Fruit fly (Drosophila melanogaster) whole organism, pupa: ENCODE measurements around the gene ppk17.

Source experiments
- CG10348 ChIP-seq: fragments of 200-800 bp; sonication (Bioruptor generic); IDR thresholded peaks from 2 replicates; pipeline ENCODE4 v1.3.6; 2022; ENCODE audit warnings: missing biosample characterization, missing genetic modification characterization
- CG12605 ChIP-seq: fragments of 200-800 bp; sonication (Bioruptor generic); IDR thresholded peaks from 2 replicates; pipeline ENCODE4 v1.3.6; 2022; ENCODE audit warnings: missing biosample characterization, missing genetic modification characterization
- CG13204 ChIP-seq: fragments of 200-800 bp; sonication (Bioruptor generic); optimal IDR thresholded peaks from 2 replicates; lab custom pipeline; 2018; ENCODE audit warnings: missing biosample characterization, mild to moderate bottlenecking, missing genetic modification characterization, moderate library complexity
- CG14655 ChIP-seq: fragments of 200-800 bp; sonication (Bioruptor generic); optimal IDR thresholded peaks from 3 replicates; lab custom pipeline; 2017; ENCODE audit warnings: mild to moderate bottlenecking, missing biosample characterization, missing genetic modification reagents, missing genetic modification characterization
- CG15710 ChIP-seq: fragments of 200-800 bp; sonication (Bioruptor generic); optimal IDR thresholded peaks from 2 replicates; lab custom pipeline; 2018; ENCODE audit warnings: missing biosample characterization, mild to moderate bottlenecking, missing genetic modification characterization, moderate library complexity
- CG17806 ChIP-seq: fragments of 200-800 bp; sonication (Bioruptor generic); optimal IDR thresholded peaks from 2 replicates; lab custom pipeline; 2018; ENCODE audit warnings: missing biosample characterization, mild to moderate bottlenecking, missing genetic modification characterization, moderate library complexity
- CG32121 ChIP-seq: fragments of 200-800 bp; sonication (Bioruptor generic); IDR thresholded peaks from 2 replicates; pipeline ENCODE4 v1.3.6; 2022; ENCODE audit warnings: missing biosample characterization, missing genetic modification characterization
- CG34367 ChIP-seq: fragments of 200-800 bp; sonication (Bioruptor generic); optimal IDR thresholded peaks from 2 replicates; lab custom pipeline; 2018; ENCODE audit warnings: missing biosample characterization, mild to moderate bottlenecking, missing genetic modification characterization
- CG4496 ChIP-seq: fragments of 200-800 bp; sonication (Bioruptor generic); IDR thresholded peaks from 3 replicates; pipeline ENCODE4 v1.3.6; 2022; ENCODE audit warnings: missing biosample characterization, missing genetic modification characterization
- CG8159 ChIP-seq: fragments of 200-800 bp; sonication (Bioruptor generic); optimal IDR thresholded peaks from 3 replicates; lab custom pipeline; 2018; ENCODE audit warnings: missing biosample characterization, mild to moderate bottlenecking, missing genetic modification characterization, moderate library complexity
- CG8301 ChIP-seq: fragments of 200-800 bp; sonication (Bioruptor generic); optimal IDR thresholded peaks from 2 replicates; lab custom pipeline; 2018; ENCODE audit warnings: missing biosample characterization, mild to moderate bottlenecking, missing genetic modification characterization
- CG9948 ChIP-seq: fragments of 200-800 bp; sonication (Bioruptor generic); optimal IDR thresholded peaks from 2 replicates; lab custom pipeline; 2018; ENCODE audit warnings: missing biosample characterization, mild to moderate bottlenecking, missing genetic modification characterization, moderate library complexity
- D1 ChIP-seq: fragments of 200-800 bp; sonication (Bioruptor generic); optimal IDR thresholded peaks from 2 replicates; lab custom pipeline; 2018; ENCODE audit warnings: missing biosample characterization, mild to moderate bottlenecking, missing genetic modification characterization, moderate library complexity
- EcR ChIP-seq: fragments of 200-800 bp; sonication (Bioruptor generic); optimal IDR thresholded peaks from 3 replicates; lab custom pipeline; 2019; ENCODE audit warnings: missing biosample characterization, missing genetic modification characterization, mild to moderate bottlenecking, moderate library complexity, missing genetic modification reagents
- Ets98B ChIP-seq: fragments of 200-800 bp; sonication (Bioruptor generic); IDR thresholded peaks from 2 replicates; pipeline ENCODE4 v1.3.6; 2022; ENCODE audit warnings: missing biosample characterization, missing genetic modification characterization
- Pif1A ChIP-seq: fragments of 200-800 bp; sonication (Bioruptor generic); optimal IDR thresholded peaks from 3 replicates; lab custom pipeline; 2016; ENCODE audit warnings: missing biosample characterization, missing genetic modification characterization
- Pif1B ChIP-seq: fragments of 200-800 bp; sonication (Bioruptor generic); optimal IDR thresholded peaks from 3 replicates; lab custom pipeline; 2016; ENCODE audit warnings: missing biosample characterization, missing genetic modification characterization
- Snoo ChIP-seq: fragments of 200-800 bp; sonication (Bioruptor generic); optimal IDR thresholded peaks from 3 replicates; lab custom pipeline; 2017; ENCODE audit warnings: missing biosample characterization, mild to moderate bottlenecking, missing genetic modification characterization, inconsistent platforms
- fd96Ca ChIP-seq: fragments of 200-800 bp; sonication (Bioruptor generic); IDR thresholded peaks from 3 replicates; pipeline ENCODE4 v1.3.6; 2022; ENCODE audit warnings: missing biosample characterization, missing genetic modification characterization
- gl ChIP-seq: fragments of 200-800 bp; sonication (Bioruptor generic); optimal IDR thresholded peaks from 2 replicates; lab custom pipeline; 2018; ENCODE audit warnings: missing biosample characterization, mild to moderate bottlenecking, missing genetic modification characterization
- rn ChIP-seq: fragments of 200-800 bp; sonication (Bioruptor generic); IDR thresholded peaks from 2 replicates; pipeline ENCODE4 v1.3.6; 2022; ENCODE audit warnings: missing biosample characterization, missing genetic modification characterization

Gene ppk17

dm6 chr2L:16727578-16728023, 32.8 kb downstream of the ppk17 start, which contains the start of gene VhaSFD:
Gene VhaSFD (minus strand): TSS chr2L:16727826.
- TF ChIP-seq CG32121 (GFP tag; lab: Robert Waterston, UW) (0 out of 2 replicates have a peak, but pooled peaks have one; percentile 38), CG4496 (GFP tag; lab: Robert Waterston, UW) (0 out of 3 replicates have a peak, but pooled peaks have one; percentile 33), gl (tag; lab: Kevin White, UChicago) (peak; percentile 6), Ets98B (GFP tag; lab: Robert Waterston, UW) (no peak), Snoo (tag; lab: Kevin White, UChicago) (peak; percentile 26)

- no peak for TF ChIP-seq rn (GFP tag; lab: Robert Waterston, UW)
- TF ChIP-seq CG15710 (tag; lab: Kevin White, UChicago): no peak
- TF ChIP-seq Pif1B (GFP tag; lab: Kevin White, UChicago): no peak
- TF ChIP-seq CG12605: no peak
- TF ChIP-seq CG8301 (tag; lab: Kevin White, UChicago): no peak
- no peak for TF ChIP-seq CG8159 (tag; lab: Kevin White, UChicago)
- TF ChIP-seq gl (tag; lab: Kevin White, UChicago): no peak
- no peak for TF ChIP-seq Ets98B (GFP tag; lab: Robert Waterston, UW)
- no peak for TF ChIP-seq CG13204 (GFP tag; lab: Kevin White, UChicago)
- TF ChIP-seq CG9948 (tag; lab: Kevin White, UChicago): no peak
- TF ChIP-seq CG14655 (GFP tag; lab: Kevin White, UChicago): no peak
- no peak for TF ChIP-seq Pif1A
- no peak for TF ChIP-seq CG34367 (tag; lab: Kevin White, UChicago)
- TF ChIP-seq CG17806 (tag; lab: Kevin White, UChicago): no peak
- TF ChIP-seq fd96Ca (GFP tag; lab: Robert Waterston, UW): no peak
- no peak for TF ChIP-seq CG32121 (GFP tag; lab: Robert Waterston, UW)
- TF ChIP-seq CG4496 (GFP tag; lab: Robert Waterston, UW): no peak
- no peak for TF ChIP-seq EcR (GFP tag; lab: Kevin White, UChicago)
Observed at dm6 chr2L:16722596-16722995, 37.8 kb downstream of the ppk17 start.

dm6 chr2L:16720707-16721700, 39.4 kb downstream of the ppk17 start:
- TF ChIP-seq CG4496 (GFP tag; lab: Robert Waterston, UW) (peak; percentile 98), CG8159 (tag; lab: Kevin White, UChicago) (peak; percentile 96), CG12605 (peak; percentile 92), CG14655 (GFP tag; lab: Kevin White, UChicago) (peak; percentile 94), Snoo (tag; lab: Kevin White, UChicago) (peak; percentile 87), rn (GFP tag; lab: Robert Waterston, UW) (peak; percentile 94), CG17806 (tag; lab: Kevin White, UChicago) (peak; percentile 96), fd96Ca (GFP tag; lab: Robert Waterston, UW) (peak; percentile 84), gl (tag; lab: Kevin White, UChicago) (peak; percentile 83), D1 (tag; lab: Kevin White, UChicago) (peak; percentile 69), CG8301 (tag; lab: Kevin White, UChicago) (peak; percentile 93), Ets98B (GFP tag; lab: Robert Waterston, UW) (peak; percentile 96), CG10348 (GFP tag; lab: Robert Waterston, UW) (peak; percentile 79), CG32121 (GFP tag; lab: Robert Waterston, UW) (peak; percentile 97), Pif1A (peak; percentile 96), EcR (GFP tag; lab: Kevin White, UChicago) (peak; percentile 84), CG15710 (tag; lab: Kevin White, UChicago) (peak; percentile 90), CG9948 (tag; lab: Kevin White, UChicago) (peak; percentile 94), CG34367 (tag; lab: Kevin White, UChicago) (peak; percentile 89), Pif1B (GFP tag; lab: Kevin White, UChicago) (peak; percentile 93), CG13204 (GFP tag; lab: Kevin White, UChicago) (no peak)

- TF ChIP-seq rn (GFP tag; lab: Robert Waterston, UW): no peak
Observed at dm6 chr2L:16719643-16720515, 40.5 kb downstream of the ppk17 start, which contains the start of gene Cyt-c-p. Gene Cyt-c-p (plus strand): TSS chr2L:16719932.
